Worm (Caenorhabditis elegans): ENCODE results near the gene trul-1.

Gene trul-1

DNA sequence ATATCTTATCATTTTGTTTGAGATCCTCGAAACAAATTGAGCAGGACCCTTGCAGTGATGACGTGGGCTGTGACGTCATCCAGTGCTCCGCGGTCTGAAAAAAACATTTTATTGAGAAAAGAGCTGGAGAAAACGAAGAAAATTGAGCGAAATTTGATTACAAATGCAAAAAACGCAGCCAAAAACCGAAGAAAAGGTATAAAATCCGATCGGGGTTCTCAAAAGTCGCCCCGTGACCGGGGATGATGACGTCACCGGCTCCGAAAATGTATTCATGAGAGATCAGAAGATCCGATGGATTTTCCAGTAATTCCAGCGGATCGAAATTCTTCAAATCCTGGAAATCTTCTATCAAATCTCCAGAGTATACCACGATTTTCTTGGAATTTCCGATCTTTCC, at the start of gene trul-1:
Gene trul-1, minus strand, starts transcription at position 101 of the 400 bp plus-strand sequence.
- TF ChIP-seq ceh-91 (GFP tag; IDR thresholded peaks at IDR 0.05), result no peak
- TF ChIP-seq B0261.1 (tag; optimal IDR thresholded peaks at IDR 0.05), result no peak
- TF ChIP-seq lsl-1 (GFP tag; optimal IDR thresholded peaks at IDR 0.05), result no peak
- TF ChIP-seq dpl-1 (GFP tag; optimal IDR thresholded peaks at IDR 0.05), result no peak
- TF ChIP-seq unc-62 (GFP tag; optimal IDR thresholded peaks at IDR 0.05), result no peak
- TF ChIP-seq bed-1 (GFP tag; IDR thresholded peaks at IDR 0.05), result no peak
- no peak for TF ChIP-seq mel-28 (tag; optimal IDR thresholded peaks at IDR 0.05; ENCODE audit: borderline replicate concordance)

DNA sequence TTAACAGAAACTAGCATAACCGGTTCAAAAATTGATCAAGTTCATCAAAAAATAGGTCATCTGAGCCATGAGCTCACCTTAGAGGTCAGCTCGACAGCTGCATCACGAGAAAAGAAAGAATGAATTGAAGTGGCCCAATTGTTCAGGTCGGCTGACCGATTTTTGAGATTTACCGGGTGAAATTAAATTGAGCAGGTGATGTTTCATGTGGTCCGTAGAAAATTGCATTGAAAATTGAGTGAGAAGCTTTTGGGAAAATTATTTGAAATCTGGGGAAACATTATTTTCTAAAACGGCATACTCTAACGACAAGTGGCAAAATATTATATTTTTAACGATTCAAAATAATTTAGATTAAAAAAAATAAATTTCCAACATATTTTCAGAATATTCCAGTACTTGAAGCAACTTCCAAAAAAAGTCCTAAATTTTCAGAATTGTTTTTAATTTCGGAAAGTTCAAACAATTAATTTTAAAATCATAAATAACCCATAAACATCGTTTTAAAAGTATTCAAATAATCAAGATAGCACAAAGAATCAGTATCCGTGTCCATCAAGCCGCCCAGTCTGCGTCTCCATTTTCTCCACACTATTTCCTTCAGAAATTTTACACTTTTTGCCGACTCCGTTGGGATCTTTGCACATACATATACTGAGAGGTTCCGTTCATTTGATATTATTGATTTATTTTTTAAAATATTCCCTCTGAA, 43.4 kb upstream of the trul-1 start, which contains the start of gene sgcb-1:
Gene sgcb-1, plus strand, starts transcription at position 662 of the 712 bp plus-strand sequence.
- TF ChIP-seq unc-62 (GFP tag; optimal IDR thresholded peaks at IDR 0.05) (no peak), aptf-2 (GFP tag; conservative IDR thresholded peaks at IDR 0.05) (no peak), attf-6 (GFP tag; IDR thresholded peaks at IDR 0.05) (no peak), hmg-1.2 (GFP tag; IDR thresholded peaks at IDR 0.05) (peak; percentile 70), cebp-1 (GFP tag; IDR thresholded peaks at IDR 0.05) (no peak), cebp-1 (tag; optimal IDR thresholded peaks at IDR 0.05) (no peak)

DNA sequence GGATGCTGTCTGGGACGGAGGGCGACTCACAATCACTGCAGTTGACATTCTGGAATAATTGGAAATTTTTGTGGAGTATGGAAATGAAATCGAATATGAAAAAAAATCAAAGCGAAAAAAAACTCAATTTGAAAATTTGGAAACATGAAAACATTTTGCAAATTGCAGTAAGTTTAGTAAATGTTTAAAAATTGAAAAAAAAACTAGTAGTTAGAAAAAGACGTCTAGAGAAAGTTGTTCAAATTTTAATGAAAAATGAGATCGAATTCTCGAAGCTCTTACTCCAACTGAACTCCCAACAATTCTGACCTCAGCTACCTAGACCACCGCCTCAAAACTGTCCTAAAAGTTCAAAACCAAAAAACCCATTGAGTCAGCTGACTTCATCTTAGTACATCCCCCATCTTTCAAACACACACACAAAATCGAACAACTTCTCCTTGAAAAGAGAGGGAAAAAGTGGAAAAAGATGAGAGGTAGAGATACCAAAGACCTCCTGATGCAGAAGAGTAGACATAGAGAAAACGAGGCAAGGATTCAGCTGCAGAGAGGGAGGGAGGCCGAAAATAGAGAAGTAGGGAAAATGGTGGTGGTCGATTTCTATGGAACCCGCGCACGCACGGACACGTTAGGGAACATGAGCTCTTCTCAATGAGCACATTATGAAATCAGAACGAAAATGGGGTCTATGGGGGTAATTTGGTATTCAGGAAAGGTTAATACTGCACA, 40.8 kb upstream of the trul-1 start, which contains the start of gene K01A2.10:
Gene K01A2.10, minus strand, starts transcription at position 51 of the 729 bp plus-strand sequence.
- no peak for TF ChIP-seq ztf-6 (GFP tag; IDR thresholded peaks at IDR 0.05)
- TF ChIP-seq dpff-1 (tag; optimal IDR thresholded peaks at IDR 0.05), result no peak
- no peak for TF ChIP-seq T07F8.4 (tag; optimal IDR thresholded peaks at IDR 0.05)
- TF ChIP-seq dox-1 (GFP tag; IDR thresholded peaks at IDR 0.05), result no peak
- no peak for TF ChIP-seq fkh-3 (tag; optimal IDR thresholded peaks at IDR 0.05)
- peak; percentile 3 for TF ChIP-seq attf-5 (GFP tag; optimal IDR thresholded peaks at IDR 0.05)
- TF ChIP-seq Y53F4B.3 (GFP tag; IDR thresholded peaks at IDR 0.05), result no peak
- no peak for TF ChIP-seq bed-1 (GFP tag; IDR thresholded peaks at IDR 0.05)
- no peak for TF ChIP-seq ztf-28 (GFP tag; IDR thresholded peaks at IDR 0.05)
- TF ChIP-seq ceh-27 (GFP tag; optimal IDR thresholded peaks at IDR 0.05), result peak; percentile 31
- TF ChIP-seq snpc-1.1 (tag; optimal IDR thresholded peaks at IDR 0.05; ENCODE audit: insufficient read depth), result no peak
- TF ChIP-seq C06A6.2 (GFP tag; conservative IDR thresholded peaks at IDR 0.05), result no peak
- no peak for TF ChIP-seq madf-3 (GFP tag; IDR thresholded peaks at IDR 0.05)
- peak; percentile 16; the same call in 1 of the 2 replicates for TF ChIP-seq hmg-1.2 (GFP tag; IDR thresholded peaks at IDR 0.05)
- no peak for TF ChIP-seq unc-62 (GFP tag; optimal IDR thresholded peaks at IDR 0.05)
- TF ChIP-seq F57A8.1 (GFP tag; optimal IDR thresholded peaks at IDR 0.05), result no peak
- TF ChIP-seq K12H6.12 (tag; optimal IDR thresholded peaks at IDR 0.05), result peak; percentile 37
- no peak for TF ChIP-seq B0035.1 (tag; optimal IDR thresholded peaks at IDR 0.05)
- TF ChIP-seq nhr-120 (GFP tag; IDR thresholded peaks at IDR 0.05), result no peak
- TF ChIP-seq him-1 (tag; optimal IDR thresholded peaks at IDR 0.05), result no peak
- TF ChIP-seq egl-18 (GFP tag; IDR thresholded peaks at IDR 0.05), result no peak
- TF ChIP-seq F49E8.2 (tag; optimal IDR thresholded peaks at IDR 0.05; ENCODE audit: insufficient read depth), result no peak
- TF ChIP-seq lin-35 (GFP tag; optimal IDR thresholded peaks at IDR 0.05), result peak in 1 of 3 experiments; percentile 30
- TF ChIP-seq efl-1 (GFP tag; optimal IDR thresholded peaks at IDR 0.05), result no peak
- TF ChIP-seq tbx-9 (tag; optimal IDR thresholded peaks at IDR 0.05; ENCODE audit: borderline replicate concordance), result no peak

All from whole organism, young adult.